Worm (Caenorhabditis elegans) whole organism, early embryonic: ENCODE results near the gene AH6.3.

Experiments
- B0310.2 ChIP-seq: sonication (generic microtip); optimal IDR thresholded peaks from 2 replicates; lab custom pipeline; 2016; ENCODE audit warnings: mild to moderate bottlenecking, missing genetic modification characterization, missing compliant biosample characterization
- F13C5.2 ChIP-seq: sonication (generic microtip); optimal IDR thresholded peaks from 2 replicates; lab custom pipeline; 2017; ENCODE audit warnings: mild to moderate bottlenecking, missing genetic modification characterization, inconsistent platforms, missing compliant biosample characterization
- aly-1 ChIP-seq: sonication (generic microtip); optimal IDR thresholded peaks from 2 replicates; lab custom pipeline; 2016; ENCODE audit warnings: missing genetic modification characterization, missing compliant biosample characterization
- ama-1 ChIP-seq: fragments of 150-350 bp; optimal IDR thresholded peaks from 2 replicates; lab custom pipeline; 2014
- ceh-13 ChIP-seq: fragments of 200-800 bp; sonication (Bioruptor generic); optimal IDR thresholded peaks from 2 replicates; lab custom pipeline; 2018; ENCODE audit warnings: mild to moderate bottlenecking, missing genetic modification characterization, missing compliant biosample characterization
- ceh-36 ChIP-seq: sonication (generic microtip); optimal IDR thresholded peaks from 2 replicates; lab custom pipeline; 2016; ENCODE audit warnings: missing genetic modification characterization, inconsistent platforms, missing compliant biosample characterization
- ets-7 ChIP-seq: sonication (generic microtip); optimal IDR thresholded peaks from 2 replicates; lab custom pipeline; 2016; ENCODE audit warnings: missing genotype, missing genetic modification characterization, missing compliant biosample characterization
- flt-1 ChIP-seq: fragments of 200-800 bp; sonication (Bioruptor generic); IDR thresholded peaks from 2 replicates; pipeline ENCODE4 v1.3.6; 2022; ENCODE audit warnings: missing genetic modification characterization, missing compliant biosample characterization
- hmbx-1 ChIP-seq: sonication (generic microtip); optimal IDR thresholded peaks from 2 replicates; lab custom pipeline; 2016; ENCODE audit warnings: mild to moderate bottlenecking, missing genetic modification characterization, missing compliant biosample characterization
- hmg-4 ChIP-seq: fragments of 200-800 bp; sonication (Bioruptor generic); optimal IDR thresholded peaks from 2 replicates; lab custom pipeline; 2018; ENCODE audit warnings: mild to moderate bottlenecking, missing genetic modification characterization, missing compliant biosample characterization
- hnd-1 ChIP-seq: sonication (generic microtip); optimal IDR thresholded peaks from 2 replicates; lab custom pipeline; 2016; ENCODE audit warnings: missing genetic modification characterization, missing compliant biosample characterization
- pes-1 ChIP-seq: fragments of 200-800 bp; sonication (Bioruptor generic); IDR thresholded peaks from 2 replicates; pipeline ENCODE4 v1.3.6; 2022; ENCODE audit warnings: missing genetic modification reagents, missing genetic modification characterization, missing compliant biosample characterization
- scrt-1 ChIP-seq: fragments of 200-800 bp; sonication (Bioruptor generic); IDR thresholded peaks from 2 replicates; pipeline ENCODE4 v1.3.6; 2022; ENCODE audit warnings: missing genetic modification characterization, missing compliant biosample characterization
- sea-1 ChIP-seq: fragments of 200-800 bp; sonication (Bioruptor generic); conservative IDR thresholded peaks from 2 replicates; pipeline ENCODE4 v1.3.6; 2022; ENCODE audit warnings: missing genetic modification characterization, missing compliant biosample characterization
- tbx-11 ChIP-seq: fragments of 200-800 bp; sonication (Bioruptor generic); IDR thresholded peaks from 2 replicates; pipeline ENCODE4 v1.3.6; 2022; ENCODE audit warnings: missing genetic modification characterization, missing compliant biosample characterization
- tbx-37 ChIP-seq: fragments of 200-800 bp; sonication (Bioruptor generic); conservative IDR thresholded peaks from 2 replicates; pipeline ENCODE4 v1.3.6; 2022; ENCODE audit warnings: missing genetic modification reagents, missing genetic modification characterization, missing compliant biosample characterization
- tra-4 ChIP-seq: sonication (generic microtip); optimal IDR thresholded peaks from 2 replicates; lab custom pipeline; 2017; ENCODE audit warnings: missing genetic modification characterization, missing compliant biosample characterization

The AH6.3 gene

DNA sequence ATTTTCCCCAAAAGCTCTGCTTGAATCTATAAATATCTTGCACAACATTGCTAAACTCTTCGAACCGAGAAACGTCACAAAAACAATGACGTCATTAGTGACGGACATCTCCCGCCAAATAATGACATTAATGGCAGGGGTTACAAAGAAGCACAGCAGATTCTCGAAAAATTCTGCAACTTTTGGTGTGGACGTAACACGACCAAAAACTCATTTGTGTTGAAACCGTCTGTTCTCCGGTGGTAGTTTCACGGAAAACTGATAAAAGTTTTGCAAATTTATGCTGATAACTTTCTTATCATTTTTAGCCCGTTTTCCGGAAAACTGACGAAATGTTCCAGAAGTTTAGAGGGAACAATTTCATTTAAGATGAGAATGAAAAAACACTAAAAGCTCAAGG lies 20.3 kb upstream of the AH6.3 start:
- TF ChIP-seq sea-1 (GFP tag; lab: Robert Waterston, UW): no peak
- TF ChIP-seq hnd-1 (tag; lab: Kevin White, UChicago): no peak
- TF ChIP-seq hmbx-1: no peak
- TF ChIP-seq F13C5.2 (tag; lab: Kevin White, UChicago): no peak
- TF ChIP-seq B0310.2: no peak
- no peak for TF ChIP-seq tra-4 (tag; lab: Kevin White, UChicago)
- TF ChIP-seq hmg-4 (GFP tag; lab: Kevin White, UChicago): no peak
- no peak for TF ChIP-seq scrt-1 (GFP tag; lab: Robert Waterston, UW)
- TF ChIP-seq tbx-37 (GFP tag; lab: Robert Waterston, UW): no peak
- TF ChIP-seq ceh-13 (GFP tag; lab: Kevin White, UChicago): no peak
- TF ChIP-seq flt-1 (GFP tag; lab: Robert Waterston, UW): no peak
- no peak for TF ChIP-seq ama-1
- TF ChIP-seq ceh-36: no peak
- TF ChIP-seq ets-7 (tag; lab: Kevin White, UChicago): no peak
- TF ChIP-seq tbx-11: no peak
- TF ChIP-seq pes-1 (GFP tag; lab: Robert Waterston, UW): no peak

ce11 chrII:9500926-9501325 lies 17.9 kb upstream of the AH6.3 start:
- TF ChIP-seq F13C5.2 (tag; lab: Kevin White, UChicago) (no peak), pes-1 (GFP tag; lab: Robert Waterston, UW) (no peak), hnd-1 (tag; lab: Kevin White, UChicago) (no peak), B0310.2 (no peak), ceh-36 (no peak), hmbx-1 (no peak)

ce11 chrII:9501955-9502354 lies 16.9 kb upstream of the AH6.3 start:
- TF ChIP-seq F13C5.2 (tag; lab: Kevin White, UChicago): no peak
- no peak for TF ChIP-seq B0310.2
- TF ChIP-seq pes-1 (GFP tag; lab: Robert Waterston, UW): no peak
- TF ChIP-seq aly-1 (tag; lab: Kevin White, UChicago): no peak
- TF ChIP-seq tra-4 (tag; lab: Kevin White, UChicago): no peak
- TF ChIP-seq tbx-37 (GFP tag; lab: Robert Waterston, UW): no peak

DNA sequence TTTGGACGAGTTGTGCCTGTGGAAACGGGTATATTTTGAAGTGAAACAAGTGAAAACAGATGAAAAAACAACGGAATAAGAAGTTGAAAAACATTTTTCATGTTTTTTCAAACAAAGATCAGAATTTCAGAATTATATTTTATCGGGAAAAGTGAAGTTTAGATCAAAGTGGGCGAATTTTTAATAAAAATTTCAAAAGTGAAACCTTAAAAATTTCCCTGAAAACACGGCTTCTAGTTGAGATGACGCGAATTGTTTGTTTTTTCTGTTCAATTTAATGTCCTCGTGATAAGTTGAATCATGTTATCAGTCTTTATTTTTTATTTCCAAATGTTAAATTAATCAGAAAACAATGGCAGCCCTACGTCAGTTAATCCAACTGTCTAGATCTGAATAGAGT lies 11.7 kb upstream of the AH6.3 start, which contains the start of gene gcy-3:
gcy-3 (minus strand) TSS at position 101 of the 400 bp plus-strand sequence.
- no peak for TF ChIP-seq scrt-1 (GFP tag; lab: Robert Waterston, UW)
- no peak for TF ChIP-seq sea-1 (GFP tag; lab: Robert Waterston, UW)
- TF ChIP-seq aly-1 (tag; lab: Kevin White, UChicago): no peak
- TF ChIP-seq tra-4 (tag; lab: Kevin White, UChicago): no peak
- no peak for TF ChIP-seq flt-1 (GFP tag; lab: Robert Waterston, UW)
- no peak for TF ChIP-seq ama-1
- TF ChIP-seq B0310.2: no peak
- no peak for TF ChIP-seq ceh-36
- TF ChIP-seq F13C5.2 (tag; lab: Kevin White, UChicago): no peak
- no peak for TF ChIP-seq pes-1 (GFP tag; lab: Robert Waterston, UW)
- no peak for TF ChIP-seq ceh-13 (GFP tag; lab: Kevin White, UChicago)
- no peak for TF ChIP-seq hnd-1 (tag; lab: Kevin White, UChicago)
- no peak for TF ChIP-seq ets-7 (tag; lab: Kevin White, UChicago)
- TF ChIP-seq hmbx-1: no peak

ce11 chrII:9516836-9517235 lies 2.0 kb upstream of the AH6.3 start, which contains the start of gene gcy-1:
gcy-1 (minus strand) TSS chrII:9516936.
- no peak for TF ChIP-seq tra-4 (tag; lab: Kevin White, UChicago)

DNA sequence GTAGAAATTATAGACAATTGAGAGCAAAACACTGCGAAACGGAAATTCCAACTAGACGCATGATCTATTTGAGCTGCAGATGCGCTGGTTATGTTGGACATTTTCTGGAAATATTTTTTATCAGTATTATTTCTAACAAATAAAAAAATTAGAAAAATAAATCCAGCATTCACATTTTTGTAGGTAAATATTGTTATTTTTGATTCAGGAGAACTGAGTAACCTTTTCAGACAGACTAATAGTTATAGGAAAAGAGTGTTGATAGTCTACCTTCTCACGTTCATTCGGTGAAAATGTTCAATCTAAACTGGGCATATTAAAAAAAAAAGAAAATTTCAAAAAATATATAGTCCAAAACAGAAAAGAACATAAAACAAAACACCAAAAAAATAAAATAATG lies 2.7 kb downstream of the AH6.3 start, which contains the start of gene sra-1:
sra-1 (minus strand) TSS at position 101 of the 400 bp plus-strand sequence.
- no peak for TF ChIP-seq tbx-37 (GFP tag; lab: Robert Waterston, UW)
- no peak for TF ChIP-seq hmbx-1
- no peak for TF ChIP-seq B0310.2
- TF ChIP-seq aly-1 (tag; lab: Kevin White, UChicago): no peak
- no peak for TF ChIP-seq flt-1 (GFP tag; lab: Robert Waterston, UW)
- no peak for TF ChIP-seq hmg-4 (GFP tag; lab: Kevin White, UChicago)
- TF ChIP-seq ama-1: no peak
- TF ChIP-seq ets-7 (tag; lab: Kevin White, UChicago): no peak
- TF ChIP-seq hnd-1 (tag; lab: Kevin White, UChicago): no peak
- no peak for TF ChIP-seq sea-1 (GFP tag; lab: Robert Waterston, UW)
- no peak for TF ChIP-seq tbx-11
- TF ChIP-seq ceh-36: no peak
- TF ChIP-seq F13C5.2 (tag; lab: Kevin White, UChicago): no peak

DNA sequence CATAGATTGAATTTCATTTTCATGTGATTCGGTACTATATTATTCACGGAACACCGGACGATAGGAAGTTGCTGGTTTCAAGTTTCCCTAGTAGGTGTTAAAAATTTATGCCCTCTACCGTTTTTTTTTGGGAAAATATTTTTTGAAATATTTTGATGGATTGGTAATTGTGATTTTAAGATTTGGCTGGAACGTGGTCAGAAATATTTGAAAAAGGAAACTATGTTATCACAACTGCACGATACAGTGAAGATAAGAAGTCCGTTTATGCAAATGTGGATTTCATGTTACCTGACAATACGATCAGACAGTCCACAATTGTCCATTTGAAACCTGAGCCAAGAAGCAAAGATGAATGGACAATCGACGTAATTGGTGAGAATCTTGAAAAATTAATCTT lies 4.1 kb downstream of the AH6.3 start, which contains the start of gene AH6.17:
AH6.17 (plus strand) TSS at position 185 of the 400 bp plus-strand sequence.
- TF ChIP-seq hnd-1 (tag; lab: Kevin White, UChicago) (no peak), hmg-4 (GFP tag; lab: Kevin White, UChicago) (no peak), F13C5.2 (tag; lab: Kevin White, UChicago) (no peak), aly-1 (tag; lab: Kevin White, UChicago) (no peak), ets-7 (tag; lab: Kevin White, UChicago) (no peak), tra-4 (tag; lab: Kevin White, UChicago) (no peak), pes-1 (GFP tag; lab: Robert Waterston, UW) (no peak), hmbx-1 (no peak), ceh-13 (GFP tag; lab: Kevin White, UChicago) (no peak), ama-1 (no peak), sea-1 (GFP tag; lab: Robert Waterston, UW) (no peak), B0310.2 (no peak)

ce11 chrII:9523539-9524224 lies 4.8 kb downstream of the AH6.3 start, which contains the start of gene mex-6:
mex-6 (plus strand) TSS chrII:9524174.
- no peak for TF ChIP-seq tbx-37 (GFP tag; lab: Robert Waterston, UW)
